Fruit fly (Drosophila melanogaster) whole organism, prepupa: ENCODE data around the gene witty.
A peak's percentile ranks its signal among the peaks of the same experiment; 100 is the strongest.

ENCODE experiments used
- Blimp-1 ChIP-seq: fragments of 200-800 bp; sonication (Bioruptor generic); optimal IDR thresholded peaks from 3 replicates; lab custom pipeline; 2017; ENCODE audit warnings: missing biosample characterization, missing genetic modification characterization, mild to moderate bottlenecking, moderate library complexity, missing genetic modification reagents
- CG10631 ChIP-seq: fragments of 200-800 bp; sonication (Bioruptor generic); optimal IDR thresholded peaks from 2 replicates; lab custom pipeline; 2016; ENCODE audit warnings: missing biosample characterization, missing genetic modification characterization
- CG10669 ChIP-seq: fragments of 200-800 bp; sonication (Bioruptor generic); optimal IDR thresholded peaks from 3 replicates; lab custom pipeline; 2018; ENCODE audit warnings: missing biosample characterization, mild to moderate bottlenecking, missing genetic modification characterization, moderate library complexity
- CG11294 ChIP-seq: fragments of 200-800 bp; sonication (Bioruptor generic); IDR thresholded peaks from 2 replicates; pipeline ENCODE4 v1.3.6; 2022; ENCODE audit warnings: missing biosample characterization, missing genetic modification characterization
- CG11762 ChIP-seq: fragments of 200-800 bp; sonication (Bioruptor generic); optimal IDR thresholded peaks from 3 replicates; lab custom pipeline; 2016; ENCODE audit warnings: missing biosample characterization, missing genetic modification characterization; ENCODE audit not compliant: insufficient read depth
- CG15336 ChIP-seq: fragments of 200-800 bp; sonication (Bioruptor generic); IDR thresholded peaks from 2 replicates; pipeline ENCODE4 v1.3.6; 2022; ENCODE audit warnings: missing biosample characterization, missing genetic modification characterization
- CG1621 ChIP-seq: fragments of 200-800 bp; sonication (Bioruptor generic); optimal IDR thresholded peaks from 3 replicates; lab custom pipeline; 2018; ENCODE audit warnings: missing biosample characterization, mild to moderate bottlenecking, missing genetic modification characterization
- CG3032 ChIP-seq: fragments of 200-800 bp; optimal IDR thresholded peaks from 2 replicates; lab custom pipeline; 2019; ENCODE audit warnings: missing biosample characterization, mild to moderate bottlenecking, missing genetic modification characterization, moderate library complexity
- CG34406 ChIP-seq: fragments of 200-800 bp; sonication (Bioruptor generic); optimal IDR thresholded peaks from 3 replicates; lab custom pipeline; 2016; ENCODE audit warnings: missing biosample characterization, missing genetic modification characterization
- CG4318 ChIP-seq: fragments of 200-800 bp; sonication (Bioruptor generic); optimal IDR thresholded peaks from 3 replicates; lab custom pipeline; 2017; ENCODE audit warnings: missing biosample characterization, mild to moderate bottlenecking, missing genetic modification characterization
- CG6163 ChIP-seq: fragments of 200-800 bp; sonication (Bioruptor generic); IDR thresholded peaks from 3 replicates; pipeline ENCODE4 v1.3.6; 2022; ENCODE audit warnings: missing biosample characterization, missing genetic modification characterization
- CG6276 ChIP-seq: fragments of 200-800 bp; sonication (Bioruptor generic); optimal IDR thresholded peaks from 2 replicates; lab custom pipeline; 2017; ENCODE audit warnings: missing biosample characterization, mild to moderate bottlenecking, missing genetic modification characterization
- CG6792 ChIP-seq: fragments of 200-800 bp; sonication (Bioruptor generic); optimal IDR thresholded peaks from 3 replicates; lab custom pipeline; 2016; ENCODE audit warnings: missing biosample characterization, missing genetic modification characterization
- CG6854 ChIP-seq: fragments of 200-800 bp; sonication (Bioruptor generic); optimal IDR thresholded peaks from 2 replicates; lab custom pipeline; 2017; ENCODE audit warnings: missing biosample characterization, mild to moderate bottlenecking, missing genetic modification characterization
- CG7368 ChIP-seq: fragments of 200-800 bp; sonication (Bioruptor generic); optimal IDR thresholded peaks from 3 replicates; lab custom pipeline; 2016; ENCODE audit warnings: missing biosample characterization, missing genetic modification characterization
- CG8119 ChIP-seq: fragments of 200-800 bp; sonication (Bioruptor generic); IDR thresholded peaks from 3 replicates; pipeline ENCODE4 v1.3.6; 2022; ENCODE audit warnings: missing biosample characterization, missing genetic modification characterization
- CG8319 ChIP-seq: fragments of 200-800 bp; sonication (Bioruptor generic); optimal IDR thresholded peaks from 3 replicates; lab custom pipeline; 2016; ENCODE audit warnings: missing biosample characterization, missing genetic modification characterization
- CG8632 ChIP-seq: fragments of 200-800 bp; sonication (Bioruptor generic); optimal IDR thresholded peaks from 3 replicates; lab custom pipeline; 2016; ENCODE audit warnings: missing biosample characterization, missing genetic modification characterization
- Eip75B ChIP-seq: fragments of 200-800 bp; sonication (Bioruptor generic); optimal IDR thresholded peaks from 3 replicates; lab custom pipeline; 2016; ENCODE audit warnings: missing biosample characterization, missing genetic modification characterization
- Eip78C ChIP-seq: fragments of 200-800 bp; sonication (Bioruptor generic); peaks from one replicate; lab custom pipeline; 2016; ENCODE audit warnings: missing biosample characterization, missing genetic modification characterization
- Ets21C ChIP-seq: fragments of 200-800 bp; sonication (Bioruptor generic); optimal IDR thresholded peaks from 3 replicates; lab custom pipeline; 2016; ENCODE audit warnings: missing biosample characterization, missing genetic modification characterization
- Ets96B ChIP-seq: fragments of 200-800 bp; optimal IDR thresholded peaks from 2 replicates; lab custom pipeline; 2019; ENCODE audit warnings: missing biosample characterization, mild to moderate bottlenecking, missing genetic modification characterization, moderate library complexity
- Hr38 ChIP-seq: sonication (Bioruptor generic); optimal IDR thresholded peaks from 2 replicates; lab custom pipeline; 2016; ENCODE audit warnings: missing biosample characterization, missing genetic modification characterization
- Hr39 ChIP-seq: fragments of 200-800 bp; sonication (Bioruptor generic); optimal IDR thresholded peaks from 2 replicates; lab custom pipeline; 2016; ENCODE audit warnings: missing biosample characterization, missing genetic modification characterization
- Hr4 ChIP-seq: fragments of 200-800 bp; sonication (Bioruptor generic); optimal IDR thresholded peaks from 3 replicates; lab custom pipeline; 2016; ENCODE audit warnings: missing biosample characterization, missing genetic modification characterization
- Lpt ChIP-seq: fragments of 200-800 bp; sonication (Bioruptor generic); optimal IDR thresholded peaks from 3 replicates; lab custom pipeline; 2016; ENCODE audit warnings: missing biosample characterization, missing genetic modification characterization
- Met ChIP-seq: fragments of 200-800 bp; sonication (Bioruptor generic); optimal IDR thresholded peaks from 3 replicates; lab custom pipeline; 2016; ENCODE audit warnings: missing biosample characterization, missing genetic modification characterization
- OdsH ChIP-seq: fragments of 200-800 bp; sonication (Bioruptor generic); optimal IDR thresholded peaks from 3 replicates; lab custom pipeline; 2016; ENCODE audit warnings: missing biosample characterization, missing genetic modification characterization
- Smox ChIP-seq: fragments of 200-800 bp; sonication (Bioruptor generic); optimal IDR thresholded peaks from 3 replicates; lab custom pipeline; 2016; ENCODE audit warnings: missing biosample characterization, missing genetic modification characterization
- Sox102F ChIP-seq: fragments of 200-800 bp; sonication (Bioruptor generic); optimal IDR thresholded peaks from 2 replicates; lab custom pipeline; 2016; ENCODE audit warnings: missing biosample characterization, mild to moderate bottlenecking, missing genetic modification characterization
- Sox14 ChIP-seq: fragments of 200-800 bp; sonication (Bioruptor generic); optimal IDR thresholded peaks from 3 replicates; lab custom pipeline; 2016; ENCODE audit warnings: missing biosample characterization, missing genetic modification characterization
- Sox15 ChIP-seq: fragments of 200-800 bp; sonication (Bioruptor generic); optimal IDR thresholded peaks from 3 replicates; lab custom pipeline; 2016; ENCODE audit warnings: missing biosample characterization, missing genetic modification characterization
- achi ChIP-seq: fragments of 200-800 bp; sonication (Bioruptor generic); optimal IDR thresholded peaks from 3 replicates; lab custom pipeline; 2016; ENCODE audit warnings: missing biosample characterization, missing genetic modification characterization
- acj6 ChIP-seq: fragments of 200-800 bp; sonication (Bioruptor generic); optimal IDR thresholded peaks from 3 replicates; lab custom pipeline; 2016; ENCODE audit warnings: missing biosample characterization, missing genetic modification characterization
- cyc ChIP-seq: fragments of 200-800 bp; sonication (Bioruptor generic); optimal IDR thresholded peaks from 3 replicates; lab custom pipeline; 2016; ENCODE audit warnings: missing biosample characterization, missing genetic modification characterization
- dsx ChIP-seq: fragments of 200-800 bp; optimal IDR thresholded peaks from 3 replicates; lab custom pipeline; 2019; ENCODE audit warnings: missing biosample characterization, mild to moderate bottlenecking, missing genetic modification characterization, moderate library complexity; ENCODE audit not compliant: poor library complexity, severe bottlenecking
- eg ChIP-seq: fragments of 200-800 bp; sonication (Bioruptor generic); IDR thresholded peaks from 3 replicates; pipeline ENCODE4 v1.3.6; 2022; ENCODE audit warnings: missing biosample characterization, missing genetic modification characterization
- fkh ChIP-seq: fragments of 200-800 bp; sonication (Bioruptor generic); optimal IDR thresholded peaks from 3 replicates; lab custom pipeline; 2017; ENCODE audit warnings: missing biosample characterization, mild to moderate bottlenecking, missing genetic modification characterization, moderate library complexity
- lz ChIP-seq: fragments of 200-800 bp; sonication (Bioruptor generic); optimal IDR thresholded peaks from 3 replicates; lab custom pipeline; 2016; ENCODE audit warnings: missing biosample characterization, missing genetic modification characterization
- net ChIP-seq: fragments of 200-800 bp; sonication (Bioruptor generic); optimal IDR thresholded peaks from 3 replicates; lab custom pipeline; 2016; ENCODE audit warnings: missing biosample characterization, missing genetic modification characterization
- salr ChIP-seq, 2 experiments: fragments of 200-800 bp; sonication (Bioruptor generic); optimal IDR thresholded peaks; 3 replicates each; lab custom pipeline; 2016 to 2018; ENCODE audit warnings: missing biosample characterization in 2 of 2, missing genetic modification characterization in 2 of 2, mild to moderate bottlenecking in 1 of 2
- spab ChIP-seq: fragments of 200-800 bp; sonication (Bioruptor generic); optimal IDR thresholded peaks from 2 replicates; lab custom pipeline; 2017; ENCODE audit warnings: missing biosample characterization, mild to moderate bottlenecking, missing genetic modification characterization, missing genetic modification reagents
- ss ChIP-seq, 2 experiments: fragments of 200-800 bp; sonication (Bioruptor generic); optimal IDR thresholded peaks; 2 replicates in 1 of 2; 3 replicates in 1 of 2; lab custom pipeline; 2017 to 2018; ENCODE audit warnings: mild to moderate bottlenecking in 2 of 2, missing biosample characterization in 2 of 2, missing genetic modification characterization in 2 of 2, moderate library complexity in 1 of 2
- svp ChIP-seq: fragments of 200-800 bp; sonication (Bioruptor generic); peaks from one replicate; lab custom pipeline; 2016; ENCODE audit warnings: missing biosample characterization, missing genetic modification characterization
- topi ChIP-seq: fragments of 200-800 bp; sonication (Bioruptor generic); optimal IDR thresholded peaks from 3 replicates; lab custom pipeline; 2016; ENCODE audit warnings: missing biosample characterization, missing genetic modification characterization
- vri ChIP-seq: fragments of 200-800 bp; sonication (Bioruptor generic); optimal IDR thresholded peaks from 3 replicates; lab custom pipeline; 2016; ENCODE audit warnings: missing biosample characterization, mild to moderate bottlenecking, missing genetic modification characterization

The witty gene

DNA sequence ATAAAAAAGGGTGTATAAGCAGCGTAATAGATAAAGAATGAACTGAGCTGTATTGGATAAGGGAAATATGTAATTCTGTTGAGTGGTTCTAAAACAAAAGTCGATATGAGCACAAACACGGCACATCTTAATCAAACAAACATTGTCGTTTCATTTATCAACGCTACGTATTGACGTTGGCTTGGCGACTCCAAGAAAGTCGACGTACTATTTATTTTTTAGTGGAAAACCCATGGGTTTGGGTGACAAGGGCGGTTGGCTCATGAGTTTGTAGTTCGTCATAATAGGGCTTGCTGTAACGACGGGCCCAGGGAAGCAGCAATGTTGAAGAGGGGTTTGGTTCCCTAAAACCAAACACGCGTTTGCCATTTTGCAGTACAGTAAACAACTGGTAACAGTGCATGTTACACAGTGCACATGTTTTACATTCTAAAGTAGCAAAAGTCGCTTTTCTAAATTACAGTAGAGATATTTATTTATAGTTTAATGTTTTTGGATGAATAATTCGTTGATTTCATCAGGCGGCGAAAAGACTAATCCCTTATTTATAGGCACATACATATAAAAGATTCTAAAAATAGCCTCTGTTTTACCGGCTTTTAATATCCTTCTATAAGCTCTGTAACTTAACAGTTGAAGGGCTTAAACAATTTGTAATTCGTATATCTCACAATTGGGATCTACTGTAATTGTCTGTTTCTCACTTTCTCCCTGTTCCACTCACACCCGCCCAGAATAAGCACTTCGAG is 23.3 kb downstream of the witty start (continued):
- TF ChIP-seq Sox14 (GFP tag; lab: Kevin White, UChicago) (peak; percentile 50), CG34406 (peak; percentile 46), salr (GFP tag; optimal IDR thresholded peaks at IDR 0.05; lab: Kevin White, UChicago) (peak in 1 of 2 experiments; percentile 52), fkh (GFP tag; lab: Kevin White, UChicago) (peak; percentile 75), CG11762 (GFP tag; lab: Kevin White, UChicago) (no peak), CG3032 (tag; lab: Kevin White, UChicago) (peak; percentile 56), Hr4 (GFP tag; lab: Kevin White, UChicago) (peak; percentile 80), Hr38 (GFP tag; lab: Kevin White, UChicago) (no peak), achi (GFP tag; lab: Kevin White, UChicago) (peak; percentile 60), CG1621 (no peak)

DNA sequence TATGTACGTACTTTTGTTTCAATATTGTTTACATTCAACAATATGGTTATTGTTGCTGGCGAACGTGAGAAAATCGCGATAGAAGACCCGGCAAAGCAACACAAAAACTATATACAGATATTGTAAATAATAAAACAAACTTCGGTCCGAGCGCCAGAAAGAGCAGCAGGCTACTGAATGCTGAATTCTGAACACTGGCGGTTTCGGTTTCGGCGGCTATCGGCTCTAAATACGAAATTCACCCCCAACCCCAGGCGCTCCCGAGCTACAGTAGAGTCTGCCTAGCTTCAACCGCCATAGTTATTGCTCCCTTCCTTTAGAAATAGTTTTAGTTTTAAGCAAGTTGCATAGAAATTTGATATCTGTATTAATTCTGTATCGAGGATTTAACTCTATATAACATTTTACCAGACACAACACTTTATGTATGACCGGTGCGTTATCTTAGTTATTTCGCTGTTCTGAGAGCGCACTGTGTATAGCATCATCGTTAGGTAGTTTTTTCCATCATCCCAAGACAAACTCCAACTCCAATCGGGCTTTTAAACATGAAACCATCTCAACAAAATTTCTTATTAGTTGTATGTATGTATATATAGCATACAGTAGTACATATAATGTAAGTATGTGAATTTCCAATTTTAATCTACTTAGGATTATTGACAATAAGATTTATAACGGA is 24.3 kb downstream of the witty start, which contains the start of gene CG7627:
TSS of gene CG7627 (minus strand) at position 197 of the 682 bp plus-strand sequence.
- peak; percentile 68 for TF ChIP-seq Smox (GFP tag; lab: Kevin White, UChicago)
- peak; percentile 81 for TF ChIP-seq CG6163 (GFP tag; lab: Robert Waterston, UW)
- peak; percentile 51 for TF ChIP-seq CG34406
- TF ChIP-seq OdsH: peak; percentile 65
- peak; percentile 77 for TF ChIP-seq CG8119 (GFP tag; lab: Robert Waterston, UW)
- TF ChIP-seq ss (GFP tag; optimal IDR thresholded peaks at IDR 0.05; lab: Kevin White, UChicago): peak; percentile 16 to 41
- TF ChIP-seq CG1621: peak; percentile 8
- peak; percentile 16 for TF ChIP-seq Lpt (GFP tag; lab: Kevin White, UChicago)
- TF ChIP-seq Ets96B (tag; lab: Kevin White, UChicago): no peak
- peak; percentile 51 for TF ChIP-seq CG3032 (tag; lab: Kevin White, UChicago)
- TF ChIP-seq spab (GFP tag; lab: Kevin White, UChicago): peak; percentile 53
- no peak for TF ChIP-seq CG6854 (GFP tag; lab: Kevin White, UChicago)
- peak; percentile 71 for TF ChIP-seq topi
- peak; percentile 59 for TF ChIP-seq CG8319 (GFP tag; lab: Kevin White, UChicago)
- TF ChIP-seq Blimp-1 (GFP tag; lab: Kevin White, UChicago): peak; percentile 46
- peak; percentile 73 for TF ChIP-seq net (GFP tag; lab: Kevin White, UChicago)
- TF ChIP-seq CG10669: peak; percentile 58
- TF ChIP-seq cyc (GFP tag; lab: Kevin White, UChicago): peak; percentile 75
- TF ChIP-seq Sox102F (GFP tag; lab: Kevin White, UChicago): peak; percentile 78
- TF ChIP-seq acj6 (GFP tag; lab: Kevin White, UChicago): peak; percentile 51
- TF ChIP-seq CG6276: peak; percentile 65
- TF ChIP-seq CG7368 (GFP tag; lab: Kevin White, UChicago): peak; percentile 53
- TF ChIP-seq Hr38 (GFP tag; lab: Kevin White, UChicago): no peak
- peak; percentile 68; the same call in 1 of the 2 replicates for TF ChIP-seq CG11294
- TF ChIP-seq CG8632: peak; percentile 7
- peak; percentile 52 for TF ChIP-seq Sox15 (GFP tag; lab: Kevin White, UChicago)
- peak; percentile 60 for TF ChIP-seq CG6792
- peak; percentile 70 for TF ChIP-seq Met (GFP tag; lab: Kevin White, UChicago)
- peak; percentile 96 for TF ChIP-seq svp
- TF ChIP-seq Ets21C (GFP tag; lab: Kevin White, UChicago): peak; percentile 62
- peak; percentile 73 for TF ChIP-seq Hr39 (GFP tag; lab: Kevin White, UChicago)
- peak; percentile 77 for TF ChIP-seq vri (GFP tag; lab: Kevin White, UChicago)
- no peak for TF ChIP-seq CG4318 (GFP tag; lab: Kevin White, UChicago)
- TF ChIP-seq Eip78C (GFP tag; lab: Kevin White, UChicago): peak; percentile 94
- TF ChIP-seq dsx (GFP tag; lab: Kevin White, UChicago): peak; percentile 47
- peak; percentile 71 for TF ChIP-seq achi (GFP tag; lab: Kevin White, UChicago)
- peak; percentile 72 for TF ChIP-seq Sox14 (GFP tag; lab: Kevin White, UChicago)
- peak; percentile 35 for TF ChIP-seq CG10631 (GFP tag; lab: Kevin White, UChicago)
- TF ChIP-seq eg (GFP tag; lab: Robert Waterston, UW): peak; percentile 78
- TF ChIP-seq Eip75B (GFP tag; lab: Kevin White, UChicago): peak; percentile 58
- TF ChIP-seq lz (GFP tag; lab: Kevin White, UChicago): peak; percentile 80
- TF ChIP-seq CG15336 (GFP tag; lab: Robert Waterston, UW): peak; percentile 66
